Worm (Caenorhabditis elegans) whole organism, late embryonic: ENCODE data around the gene dtmk-1.
A peak's percentile ranks its signal among the peaks of the same experiment; 100 is the strongest.

Experiments used
- C08G9.2 ChIP-seq: sonication (generic microtip); optimal IDR thresholded peaks from 2 replicates; lab custom pipeline; 2016; ENCODE audit warnings: mild to moderate bottlenecking, missing genetic modification characterization, moderate library complexity, missing compliant biosample characterization
- F13H6.1 ChIP-seq: sonication (generic microtip); optimal IDR thresholded peaks from 2 replicates; lab custom pipeline; 2016; ENCODE audit warnings: missing genetic modification characterization, missing compliant biosample characterization
- K02D7.2 ChIP-seq: sonication (generic microtip); optimal IDR thresholded peaks from 2 replicates; lab custom pipeline; 2017; ENCODE audit warnings: mild to moderate bottlenecking, missing genetic modification characterization, missing compliant biosample characterization
- K09A11.1 ChIP-seq: sonication (generic microtip); optimal IDR thresholded peaks from 2 replicates; lab custom pipeline; 2017; ENCODE audit warnings: antibody characterized with exemption, mild to moderate bottlenecking, missing genetic modification characterization, missing compliant biosample characterization; ENCODE audit not compliant: insufficient read depth
- ahr-1 ChIP-seq: sonication (generic microtip); optimal IDR thresholded peaks from 2 replicates; lab custom pipeline; 2016; ENCODE audit warnings: missing genetic modification characterization, missing compliant biosample characterization
- ceh-18 ChIP-seq: sonication (generic microtip); optimal IDR thresholded peaks from 2 replicates; lab custom pipeline; 2016; ENCODE audit warnings: missing genetic modification characterization, missing compliant biosample characterization
- ceh-19 ChIP-seq: fragments of 200-800 bp; sonication (Bioruptor generic); optimal IDR thresholded peaks from 2 replicates; lab custom pipeline; 2018; ENCODE audit warnings: mild to moderate bottlenecking, missing genetic modification characterization, missing compliant biosample characterization
- ceh-2 ChIP-seq: sonication (generic microtip); optimal IDR thresholded peaks from 2 replicates; lab custom pipeline; 2016; ENCODE audit warnings: missing genotype, missing genetic modification characterization, missing compliant biosample characterization
- ceh-22 ChIP-seq: sonication (generic microtip); optimal IDR thresholded peaks from 2 replicates; lab custom pipeline; 2017; ENCODE audit warnings: missing biosample characterization, missing genetic modification characterization
- ceh-24 ChIP-seq: sonication (generic microtip); optimal IDR thresholded peaks from 2 replicates; lab custom pipeline; 2016; ENCODE audit warnings: mild to moderate bottlenecking, missing genetic modification characterization, missing compliant biosample characterization
- ceh-30 ChIP-seq: fragments of 150-350 bp; optimal IDR thresholded peaks from 2 replicates; lab custom pipeline; 2014; ENCODE audit warnings: missing biosample characterization, missing genetic modification characterization
- ceh-31 ChIP-seq: sonication (generic microtip); optimal IDR thresholded peaks from 2 replicates; lab custom pipeline; 2016; ENCODE audit warnings: missing genetic modification characterization, missing compliant biosample characterization
- ceh-48 ChIP-seq: sonication (generic microtip); optimal IDR thresholded peaks from 2 replicates; lab custom pipeline; 2016; ENCODE audit warnings: missing genetic modification characterization, inconsistent platforms, missing compliant biosample characterization
- ceh-6 ChIP-seq: fragments of 200-800 bp; sonication (Bioruptor generic); optimal IDR thresholded peaks from 2 replicates; lab custom pipeline; 2018; ENCODE audit warnings: mild to moderate bottlenecking, missing genetic modification characterization, missing compliant biosample characterization
- che-1 ChIP-seq: sonication (generic microtip); optimal IDR thresholded peaks from 2 replicates; lab custom pipeline; 2016; ENCODE audit warnings: mild to moderate bottlenecking, missing genetic modification characterization, missing compliant biosample characterization
- ets-4 ChIP-seq: sonication (generic microtip); optimal IDR thresholded peaks from 2 replicates; lab custom pipeline; 2016; ENCODE audit warnings: missing genetic modification characterization, missing compliant biosample characterization
- eyg-1 ChIP-seq: sonication (generic microtip); optimal IDR thresholded peaks from 2 replicates; lab custom pipeline; 2016; ENCODE audit warnings: missing genotype, missing genetic modification characterization, missing compliant biosample characterization
- fkh-6 ChIP-seq: sonication (generic microtip); optimal IDR thresholded peaks from 2 replicates; lab custom pipeline; 2016; ENCODE audit warnings: missing genetic modification characterization, missing compliant biosample characterization
- hlh-15 ChIP-seq: sonication (generic microtip); optimal IDR thresholded peaks from 2 replicates; lab custom pipeline; 2016; ENCODE audit warnings: missing genetic modification characterization, missing compliant biosample characterization
- hlh-8 ChIP-seq: sonication (generic microtip); optimal IDR thresholded peaks from 2 replicates; lab custom pipeline; 2016; ENCODE audit warnings: missing genotype, missing genetic modification characterization, missing compliant biosample characterization
- madf-2 ChIP-seq: sonication (generic microtip); optimal IDR thresholded peaks from 2 replicates; lab custom pipeline; 2017; ENCODE audit warnings: missing genetic modification characterization, missing compliant biosample characterization
- nfya-1 ChIP-seq: sonication (generic microtip); optimal IDR thresholded peaks from 2 replicates; lab custom pipeline; 2017; ENCODE audit warnings: missing genetic modification characterization, mild to moderate bottlenecking, missing compliant biosample characterization, antibody characterized with exemption, moderate library complexity
- nhr-232 ChIP-seq: sonication (generic microtip); optimal IDR thresholded peaks from 2 replicates; lab custom pipeline; 2016; ENCODE audit warnings: missing genetic modification characterization, missing compliant biosample characterization
- npax-4 ChIP-seq: sonication (generic microtip); optimal IDR thresholded peaks from 2 replicates; lab custom pipeline; 2016; ENCODE audit warnings: missing genetic modification characterization, missing compliant biosample characterization
- odd-2 ChIP-seq: sonication (generic microtip); optimal IDR thresholded peaks from 2 replicates; lab custom pipeline; 2017; ENCODE audit warnings: antibody characterized with exemption, mild to moderate bottlenecking, missing genetic modification characterization, missing compliant biosample characterization
- pha-4 ChIP-seq: fragments of 150-350 bp; optimal IDR thresholded peaks from 2 replicates; lab custom pipeline; 2018; ENCODE audit warnings: missing biosample characterization, missing genetic modification reagents, missing genetic modification characterization
- ref-2 ChIP-seq: sonication (generic microtip); optimal IDR thresholded peaks from 2 replicates; lab custom pipeline; 2016; ENCODE audit warnings: missing genetic modification characterization, missing compliant biosample characterization
- sox-2 ChIP-seq: fragments of 200-800 bp; sonication (Bioruptor generic); IDR thresholded peaks from 2 replicates; pipeline ENCODE4 v1.3.6; 2022; ENCODE audit warnings: missing genetic modification reagents, missing genetic modification characterization, missing compliant biosample characterization
- tbx-2 ChIP-seq: sonication (generic microtip); optimal IDR thresholded peaks from 2 replicates; lab custom pipeline; 2016; ENCODE audit warnings: missing genetic modification characterization, missing compliant biosample characterization
- tbx-7 ChIP-seq: sonication (generic microtip); optimal IDR thresholded peaks from 2 replicates; lab custom pipeline; 2016; ENCODE audit warnings: missing genotype, missing genetic modification characterization, missing compliant biosample characterization
- unc-3 ChIP-seq, 2 experiments: fragments of 200-800 bp in 1 of 2; sonication (Bioruptor generic) in 1 of 2; sonication (generic microtip) in 1 of 2; conservative IDR thresholded peaks in 1 of 2; optimal IDR thresholded peaks in 1 of 2; 2 replicates each; pipeline versions ENCODE4 v1.3.6 to Lab custom; 2016 to 2022; ENCODE audit warnings: missing compliant biosample characterization in 2 of 2, missing genetic modification characterization in 2 of 2, missing genetic modification reagents in 1 of 2
- unc-42 ChIP-seq: sonication (generic microtip); optimal IDR thresholded peaks from 2 replicates; lab custom pipeline; 2016; ENCODE audit warnings: missing genotype, missing genetic modification characterization, missing compliant biosample characterization
- unc-55 ChIP-seq: sonication (generic microtip); optimal IDR thresholded peaks from 2 replicates; lab custom pipeline; 2017; ENCODE audit warnings: missing biosample characterization, missing genetic modification reagents, missing genetic modification characterization
- unc-86 ChIP-seq: sonication (generic microtip); optimal IDR thresholded peaks from 2 replicates; lab custom pipeline; 2016; ENCODE audit warnings: missing genetic modification characterization, missing compliant biosample characterization

dtmk-1 gene

DNA sequence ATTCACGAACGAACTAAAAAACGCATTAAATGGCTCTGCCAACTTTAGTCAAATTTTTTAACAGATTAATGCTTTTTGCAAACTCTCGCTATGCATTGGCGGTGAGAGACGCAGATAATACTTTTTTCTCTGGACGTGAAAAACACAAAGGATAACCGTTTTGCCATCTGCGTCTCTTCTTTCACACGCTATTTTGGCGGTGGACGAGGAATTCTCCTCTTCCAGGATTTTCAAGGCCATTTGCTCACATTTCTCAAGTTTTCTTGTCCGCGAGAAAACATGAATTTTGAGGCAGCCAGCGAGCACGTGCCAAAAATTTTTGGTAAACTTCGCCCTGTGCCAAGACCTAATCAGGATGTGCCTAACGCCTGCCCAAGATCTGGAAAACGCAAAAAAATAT, 35.9 kb downstream of the dtmk-1 start:
- peak; percentile 67 for TF ChIP-seq tbx-2
- TF ChIP-seq ceh-31 (tag; lab: Kevin White, UChicago): peak; percentile 67
- TF ChIP-seq hlh-15: no peak
- TF ChIP-seq unc-86 (tag; lab: Kevin White, UChicago): no peak
- peak; percentile 36 for TF ChIP-seq ref-2 (tag; lab: Kevin White, UChicago)
- TF ChIP-seq ceh-2 (tag; lab: Kevin White, UChicago): peak; percentile 22
- TF ChIP-seq pha-4 (tag; lab: Kevin White, UChicago): no peak
- no peak for TF ChIP-seq nhr-232 (tag; lab: Kevin White, UChicago)
- TF ChIP-seq K09A11.1 (tag; lab: Kevin White, UChicago): no peak
- peak; percentile 27 for TF ChIP-seq tbx-7 (tag; lab: Kevin White, UChicago)
- peak; percentile 55 for TF ChIP-seq C08G9.2
- no peak for TF ChIP-seq ceh-30 (tag; lab: Kevin White, UChicago)
- TF ChIP-seq npax-4: no peak
- TF ChIP-seq ceh-18: peak; percentile 4
- TF ChIP-seq ets-4: peak; percentile 40

DNA sequence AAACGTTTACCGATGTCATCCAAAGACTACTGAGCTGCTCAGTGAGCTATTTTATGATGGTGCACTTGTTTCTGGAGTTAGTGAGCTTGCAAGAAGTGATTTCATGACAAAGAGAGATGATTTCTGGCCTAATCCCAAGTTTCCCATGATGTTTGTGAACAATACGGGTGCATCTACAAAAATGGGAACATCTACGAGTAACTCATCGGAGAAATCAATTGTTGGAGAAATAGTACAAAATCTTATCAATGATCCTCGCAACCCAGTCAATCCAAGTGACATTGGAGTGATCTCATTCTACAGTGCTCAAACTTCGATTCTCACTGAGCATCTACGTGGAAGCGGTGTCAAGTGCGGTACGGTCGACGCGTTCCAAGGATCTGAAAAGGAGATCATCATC, 38.4 kb downstream of the dtmk-1 start:
- TF ChIP-seq eyg-1 (tag; lab: Kevin White, UChicago) (no peak), K02D7.2 (tag; lab: Kevin White, UChicago) (no peak)

DNA sequence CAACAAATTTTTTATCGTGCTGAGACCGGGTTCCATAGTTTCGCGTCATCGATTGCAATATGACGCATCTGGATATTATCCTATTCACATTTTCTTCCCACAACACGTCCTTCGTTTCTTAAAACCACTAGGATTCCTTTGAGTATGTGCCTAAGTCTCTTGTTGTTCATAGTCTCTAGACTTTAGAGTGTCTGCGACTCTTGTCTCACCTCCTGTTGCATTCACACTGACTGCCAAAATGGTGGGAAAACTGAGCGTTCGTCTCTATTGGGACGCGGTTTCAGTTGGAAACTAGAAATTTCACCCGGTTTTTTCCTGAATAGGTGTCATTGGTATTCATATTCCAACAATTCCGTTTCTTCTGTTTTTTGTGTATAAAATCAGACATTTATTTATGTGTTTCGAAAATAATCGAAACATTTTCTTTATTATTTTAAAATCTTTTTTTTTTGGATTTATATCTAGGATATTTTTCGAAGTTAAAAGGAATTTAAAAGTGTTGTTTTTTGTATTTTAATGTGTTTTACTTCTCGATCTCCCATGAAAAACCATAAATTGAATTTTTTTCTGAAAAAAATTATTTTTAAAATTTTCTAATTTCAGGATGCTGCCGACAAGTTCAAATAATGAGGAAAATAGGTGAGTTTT, 45.2 kb downstream of the dtmk-1 start, which contains the start of gene C05C10.2:
C05C10.2 (plus strand) TSS at position 598 of the 648 bp plus-strand sequence.
- TF ChIP-seq nfya-1 (tag; lab: Kevin White, UChicago): peak; percentile 7
- TF ChIP-seq unc-3 (GFP tag; conservative IDR thresholded peaks at IDR 0.05; lab: Robert Waterston, UW): no peak
- no peak for TF ChIP-seq unc-3 (tag; optimal IDR thresholded peaks at IDR 0.05; lab: Kevin White, UChicago)

DNA sequence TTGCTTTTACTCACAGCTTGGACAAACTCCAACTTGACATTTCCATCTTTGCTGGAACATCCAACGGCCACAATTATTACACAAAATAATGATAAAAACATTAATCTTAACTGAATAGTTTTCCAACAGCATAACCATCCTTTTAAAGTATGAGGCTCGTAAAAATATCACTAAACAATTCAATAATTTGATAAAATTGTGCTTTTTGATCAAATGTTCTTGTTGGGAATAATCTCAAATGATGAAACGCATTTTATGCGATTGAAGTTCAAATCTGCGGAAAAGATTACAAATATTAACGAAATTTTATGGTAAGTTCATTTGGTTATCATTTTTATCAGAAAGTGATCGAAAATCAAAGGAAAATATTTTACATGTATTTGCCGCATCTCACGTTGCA, 46.4 kb downstream of the dtmk-1 start, which contains the start of gene pho-10:
pho-10 (minus strand) TSS at position 101 of the 400 bp plus-strand sequence.
- TF ChIP-seq nhr-232 (tag; lab: Kevin White, UChicago) (no peak), unc-55 (GFP tag; lab: Kevin White, UChicago) (no peak), F13H6.1 (tag; lab: Kevin White, UChicago) (no peak), ceh-31 (tag; lab: Kevin White, UChicago) (no peak), fkh-6 (tag; lab: Kevin White, UChicago) (no peak), ceh-19 (GFP tag; lab: Kevin White, UChicago) (no peak), ceh-48 (tag; lab: Kevin White, UChicago) (no peak), ceh-24 (tag; lab: Kevin White, UChicago) (no peak), ahr-1 (tag; lab: Kevin White, UChicago) (no peak), hlh-8 (tag; lab: Kevin White, UChicago) (no peak), ceh-22 (tag; lab: Kevin White, UChicago) (no peak), unc-42 (tag; lab: Kevin White, UChicago) (no peak), nfya-1 (tag; lab: Kevin White, UChicago) (no peak), ceh-6 (GFP tag; lab: Kevin White, UChicago) (no peak), madf-2 (tag; lab: Kevin White, UChicago) (no peak), sox-2 (GFP tag; lab: Robert Waterston, UW) (no peak), che-1 (tag; lab: Kevin White, UChicago) (no peak), odd-2 (tag; lab: Kevin White, UChicago) (no peak)
